Worm (Caenorhabditis elegans) whole organism, mixed stage, embryonic: ENCODE data around the gene syx-2.
A peak's percentile ranks its signal among the peaks of the same experiment; 100 is the strongest.

Experiments used
- bed-3 ChIP-seq: fragments of 200-800 bp; sonication (Bioruptor generic); optimal IDR thresholded peaks from 3 replicates; lab custom pipeline; 2018; ENCODE audit warnings: mild to moderate bottlenecking, missing genetic modification characterization, moderate library complexity, missing compliant biosample characterization
- ceh-39 ChIP-seq: fragments of 150-350 bp; optimal IDR thresholded peaks from 2 replicates; lab custom pipeline; 2014; ENCODE audit warnings: missing biosample characterization, missing genetic modification characterization
- ceh-43 ChIP-seq: fragments of 200-800 bp; sonication (Bioruptor generic); optimal IDR thresholded peaks from 2 replicates; lab custom pipeline; 2018; ENCODE audit warnings: mild to moderate bottlenecking, missing genetic modification characterization, moderate library complexity, missing compliant biosample characterization
- ceh-83 ChIP-seq: fragments of 200-800 bp; sonication (Bioruptor generic); optimal IDR thresholded peaks from 2 replicates; lab custom pipeline; 2018; ENCODE audit warnings: mild to moderate bottlenecking, missing genetic modification characterization, missing compliant biosample characterization
- ces-1 ChIP-seq: fragments of 150-350 bp; optimal IDR thresholded peaks from 2 replicates; lab custom pipeline; 2014; ENCODE audit warnings: missing biosample characterization, missing genetic modification reagents, missing genetic modification characterization
- cnd-1 ChIP-seq: fragments of 200-800 bp; sonication (Bioruptor generic); optimal IDR thresholded peaks from 2 replicates; lab custom pipeline; 2018; ENCODE audit warnings: mild to moderate bottlenecking, missing genetic modification characterization, missing compliant biosample characterization
- drap-1 ChIP-seq: fragments of 200-800 bp; sonication (Bioruptor generic); optimal IDR thresholded peaks from 3 replicates; lab custom pipeline; 2018; ENCODE audit warnings: mild to moderate bottlenecking, missing genetic modification characterization, missing compliant biosample characterization
- elt-1 ChIP-seq: sonication (generic microtip); optimal IDR thresholded peaks from 2 replicates; lab custom pipeline; 2017; ENCODE audit warnings: missing genetic modification characterization, mild to moderate bottlenecking, missing compliant biosample characterization, antibody characterized with exemption, moderate library complexity, borderline replicate concordance; ENCODE audit not compliant: insufficient read depth
- elt-3 ChIP-seq: fragments of 150-350 bp; optimal IDR thresholded peaks from 2 replicates; lab custom pipeline; 2014; ENCODE audit warnings: missing biosample characterization, missing genetic modification characterization
- flh-1 ChIP-seq: fragments of 200-800 bp; sonication (Bioruptor generic); optimal IDR thresholded peaks from 2 replicates; lab custom pipeline; 2018; ENCODE audit warnings: mild to moderate bottlenecking, missing genetic modification characterization, moderate library complexity, missing compliant biosample characterization
- ham-2 ChIP-seq: fragments of 200-800 bp; sonication (Bioruptor generic); optimal IDR thresholded peaks from 2 replicates; lab custom pipeline; 2018; ENCODE audit warnings: mild to moderate bottlenecking, missing genetic modification characterization, missing compliant biosample characterization
- hlh-1 ChIP-seq: fragments of 150-350 bp; optimal IDR thresholded peaks from 2 replicates; lab custom pipeline; 2014; ENCODE audit warnings: missing biosample characterization, missing genetic modification reagents, missing genetic modification characterization
- lin-13 ChIP-seq: fragments of 150-350 bp; optimal IDR thresholded peaks from 2 replicates; lab custom pipeline; 2014; ENCODE audit warnings: missing biosample characterization, missing genetic modification characterization
- lin-32 ChIP-seq: fragments of 200-800 bp; sonication (Bioruptor generic); optimal IDR thresholded peaks from 2 replicates; lab custom pipeline; 2018; ENCODE audit warnings: mild to moderate bottlenecking, missing genetic modification characterization, missing compliant biosample characterization
- lsy-2 ChIP-seq: fragments of 150-350 bp; optimal IDR thresholded peaks from 2 replicates; lab custom pipeline; 2014; ENCODE audit warnings: missing biosample characterization, missing genetic modification characterization
- mls-2 ChIP-seq: sonication (generic microtip); optimal IDR thresholded peaks from 2 replicates; lab custom pipeline; 2016; ENCODE audit warnings: mild to moderate bottlenecking, missing genetic modification characterization, moderate library complexity, missing compliant biosample characterization
- nhr-12 ChIP-seq: fragments of 150-350 bp; optimal IDR thresholded peaks from 2 replicates; lab custom pipeline; 2014; ENCODE audit warnings: missing biosample characterization, missing genetic modification characterization
- nhr-2 ChIP-seq: fragments of 150-350 bp; optimal IDR thresholded peaks from 2 replicates; lab custom pipeline; 2014; ENCODE audit warnings: missing biosample characterization, missing genetic modification characterization
- nhr-76 ChIP-seq: sonication (generic microtip); optimal IDR thresholded peaks from 2 replicates; lab custom pipeline; 2017; ENCODE audit warnings: missing biosample characterization, missing genetic modification characterization
- pha-4 ChIP-seq: fragments of 150-350 bp; optimal IDR thresholded peaks from 2 replicates; lab custom pipeline; 2018; ENCODE audit warnings: missing biosample characterization, missing genetic modification reagents, missing genetic modification characterization
- snpc-4 ChIP-seq: fragments of 150-350 bp; optimal IDR thresholded peaks from 2 replicates; lab custom pipeline; 2014; ENCODE audit warnings: missing biosample characterization, missing genetic modification characterization
- sptf-1 ChIP-seq: sonication (generic microtip); optimal IDR thresholded peaks from 2 replicates; lab custom pipeline; 2017; ENCODE audit warnings: mild to moderate bottlenecking, missing genetic modification characterization, moderate library complexity, missing compliant biosample characterization
- tbx-8 ChIP-seq: fragments of 200-800 bp; sonication (Bioruptor generic); optimal IDR thresholded peaks from 2 replicates; lab custom pipeline; 2018; ENCODE audit warnings: mild to moderate bottlenecking, missing genetic modification characterization, moderate library complexity, missing compliant biosample characterization
- unc-62 ChIP-seq: fragments of 150-350 bp; optimal IDR thresholded peaks from 2 replicates; lab custom pipeline; 2014; ENCODE audit warnings: missing biosample characterization, missing genetic modification reagents, missing genetic modification characterization
- zip-8 ChIP-seq: fragments of 150-350 bp; optimal IDR thresholded peaks from 2 replicates; lab custom pipeline; 2014; ENCODE audit warnings: missing biosample characterization, missing genetic modification characterization

syx-2 gene

DNA sequence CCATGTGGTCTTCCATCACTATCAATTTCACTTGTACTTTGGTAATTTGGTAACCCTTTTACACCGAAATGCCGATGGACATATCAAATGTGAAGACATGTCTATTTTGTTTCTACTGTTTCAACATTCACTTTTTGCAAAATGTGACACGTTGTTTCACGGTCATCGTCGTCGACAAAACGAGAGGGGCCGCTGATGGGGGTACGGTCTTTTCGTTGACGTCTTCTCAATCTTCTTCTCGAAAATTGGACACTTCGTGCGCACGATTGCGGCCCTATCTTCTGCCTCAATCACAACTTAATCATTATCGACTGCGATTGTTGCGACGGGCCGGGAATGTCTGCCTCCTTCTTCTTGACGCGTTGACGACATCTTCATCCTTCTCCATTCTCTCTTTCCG is 23.2 kb upstream of the syx-2 start:
- TF ChIP-seq lin-13 (tag; lab: Kevin White, UChicago) (no peak), unc-62 (GFP tag; lab: Kevin White, UChicago) (peak; percentile 58)

- TF ChIP-seq ceh-83 = no peak
- TF ChIP-seq elt-3 (tag; lab: Kevin White, UChicago) = peak; percentile 79
Measured at ce11 chrX:13937350-13937749, 22.6 kb upstream of the syx-2 start.

- TF ChIP-seq elt-1 (tag; lab: Kevin White, UChicago) = no peak
- no peak for TF ChIP-seq mls-2 (tag; lab: Kevin White, UChicago)
- no peak for TF ChIP-seq pha-4 (tag; lab: Kevin White, UChicago)
- no peak for TF ChIP-seq lin-32 (GFP tag; lab: Kevin White, UChicago)
- TF ChIP-seq ceh-43 = no peak
- TF ChIP-seq ceh-39 (tag; lab: Kevin White, UChicago) = no peak
- TF ChIP-seq tbx-8 (GFP tag; lab: Kevin White, UChicago) = no peak
- TF ChIP-seq drap-1 (GFP tag; lab: Kevin White, UChicago) = no peak
Measured at ce11 chrX:13937910-13938309, 22.0 kb upstream of the syx-2 start.

- TF ChIP-seq elt-3 (tag; lab: Kevin White, UChicago) = peak; percentile 30
- TF ChIP-seq nhr-12 (tag; lab: Kevin White, UChicago) = no peak
- no peak for TF ChIP-seq lsy-2
- TF ChIP-seq flh-1 = no peak
Measured at ce11 chrX:13939388-13939787, 20.6 kb upstream of the syx-2 start.

- TF ChIP-seq elt-3 (tag; lab: Kevin White, UChicago) (no peak), hlh-1 (tag; lab: Kevin White, UChicago) (no peak), snpc-4 (no peak), flh-1 (no peak), lsy-2 (no peak), nhr-2 (tag; lab: Kevin White, UChicago) (no peak), nhr-12 (tag; lab: Kevin White, UChicago) (no peak), unc-62 (GFP tag; lab: Kevin White, UChicago) (no peak), nhr-76 (tag; lab: Kevin White, UChicago) (no peak), mls-2 (tag; lab: Kevin White, UChicago) (no peak), elt-1 (tag; lab: Kevin White, UChicago) (no peak), ceh-43 (no peak), ceh-83 (no peak), lin-32 (GFP tag; lab: Kevin White, UChicago) (no peak), cnd-1 (tag; lab: Kevin White, UChicago) (no peak), sptf-1 (tag; lab: Kevin White, UChicago) (no peak), zip-8 (no peak)
Measured at ce11 chrX:13940287-13940686, 19.7 kb upstream of the syx-2 start.

ce11 chrX:13941296-13941695 is 18.7 kb upstream of the syx-2 start:
- peak; percentile 34 for TF ChIP-seq elt-1 (tag; lab: Kevin White, UChicago)
- TF ChIP-seq ces-1 (GFP tag; lab: Kevin White, UChicago) = no peak
- TF ChIP-seq ham-2 (GFP tag; lab: Kevin White, UChicago) = peak; percentile 55
- peak; percentile 90 for TF ChIP-seq unc-62 (GFP tag; lab: Kevin White, UChicago)
- TF ChIP-seq tbx-8 (GFP tag; lab: Kevin White, UChicago) = no peak

DNA sequence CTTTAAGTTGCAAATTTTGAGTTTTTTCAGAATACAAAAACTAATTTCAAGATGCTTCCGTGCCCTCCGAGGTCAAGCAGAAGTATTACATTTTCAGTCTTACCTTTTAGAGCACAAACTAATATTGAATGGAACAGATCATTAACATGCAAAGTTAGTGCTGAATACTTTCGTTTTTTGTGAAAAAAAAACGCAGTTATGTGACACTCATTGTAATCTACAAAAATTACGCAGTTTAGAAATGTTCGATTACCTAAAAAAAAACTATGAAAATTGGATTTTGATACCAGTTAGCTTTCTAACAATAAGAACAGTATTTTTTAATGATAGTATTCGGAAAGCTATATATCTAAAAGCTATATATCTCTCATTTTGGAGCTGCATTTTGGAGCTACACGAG is 18.1 kb upstream of the syx-2 start:
- TF ChIP-seq ces-1 (GFP tag; lab: Kevin White, UChicago) (no peak), tbx-8 (GFP tag; lab: Kevin White, UChicago) (no peak), mls-2 (tag; lab: Kevin White, UChicago) (no peak), elt-3 (tag; lab: Kevin White, UChicago) (no peak), ceh-43 (no peak), nhr-12 (tag; lab: Kevin White, UChicago) (no peak), lin-13 (tag; lab: Kevin White, UChicago) (no peak), lin-32 (GFP tag; lab: Kevin White, UChicago) (no peak), bed-3 (GFP tag; lab: Kevin White, UChicago) (no peak), nhr-76 (tag; lab: Kevin White, UChicago) (no peak)
